Fruit fly (Drosophila melanogaster): Measurements from ENCODE around the gene phr6-4.

DNA sequence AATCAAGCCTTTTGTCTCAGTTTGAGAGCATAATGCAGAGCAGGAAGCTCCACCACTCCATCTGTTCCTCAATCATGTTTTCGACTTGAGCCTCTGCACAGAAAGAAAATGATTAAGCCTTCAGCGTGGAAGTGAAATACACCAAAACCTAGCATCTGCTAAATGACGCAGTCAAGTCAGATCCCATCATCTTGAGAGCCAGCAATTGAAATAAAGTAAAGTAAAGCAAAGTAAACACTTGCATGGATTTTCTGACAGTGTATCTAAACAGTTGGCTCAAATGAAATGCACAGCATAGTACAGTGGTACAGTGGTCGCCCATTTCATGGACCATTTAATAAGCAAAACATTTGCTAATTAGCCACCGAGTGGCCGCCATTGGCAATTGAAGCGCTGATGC, 47.8 kb downstream of the phr6-4 start:
- no peak for TF ChIP-seq Hr78 (GFP tag; optimal IDR thresholded peaks at IDR 0.05)
- TF ChIP-seq br (GFP tag; optimal IDR thresholded peaks at IDR 0.05), result no peak
- TF ChIP-seq tai (GFP tag; optimal IDR thresholded peaks at IDR 0.05), result no peak
- TF ChIP-seq Dfd (GFP tag; optimal IDR thresholded peaks at IDR 0.05), result no peak
- no peak for TF ChIP-seq rgr (GFP tag; optimal IDR thresholded peaks at IDR 0.05)
- no peak for TF ChIP-seq brk (GFP tag; optimal IDR thresholded peaks at IDR 0.05)
- no peak for TF ChIP-seq CrebA (GFP tag; optimal IDR thresholded peaks at IDR 0.05; ENCODE audit: borderline replicate concordance)
- no peak for TF ChIP-seq psq (GFP tag; optimal IDR thresholded peaks at IDR 0.05)
- no peak for TF ChIP-seq fru (GFP tag; optimal IDR thresholded peaks at IDR 0.05)
- no peak for TF ChIP-seq OdsH (GFP tag; optimal IDR thresholded peaks at IDR 0.05)
- TF ChIP-seq Rel (GFP tag; optimal IDR thresholded peaks at IDR 0.05), result no peak
- no peak for TF ChIP-seq Rel (tag; optimal IDR thresholded peaks at IDR 0.05)
- no peak for TF ChIP-seq Abd-B (GFP tag; optimal IDR thresholded peaks at IDR 0.05)
- no peak for TF ChIP-seq Dif (GFP tag; optimal IDR thresholded peaks at IDR 0.05; ENCODE audit: partially characterized antibody)

Measured in whole organism, wandering third instar larva.